Fruit fly (Drosophila melanogaster): Measurements from ENCODE around the gene CG1578.

The CG1578 gene

DNA sequence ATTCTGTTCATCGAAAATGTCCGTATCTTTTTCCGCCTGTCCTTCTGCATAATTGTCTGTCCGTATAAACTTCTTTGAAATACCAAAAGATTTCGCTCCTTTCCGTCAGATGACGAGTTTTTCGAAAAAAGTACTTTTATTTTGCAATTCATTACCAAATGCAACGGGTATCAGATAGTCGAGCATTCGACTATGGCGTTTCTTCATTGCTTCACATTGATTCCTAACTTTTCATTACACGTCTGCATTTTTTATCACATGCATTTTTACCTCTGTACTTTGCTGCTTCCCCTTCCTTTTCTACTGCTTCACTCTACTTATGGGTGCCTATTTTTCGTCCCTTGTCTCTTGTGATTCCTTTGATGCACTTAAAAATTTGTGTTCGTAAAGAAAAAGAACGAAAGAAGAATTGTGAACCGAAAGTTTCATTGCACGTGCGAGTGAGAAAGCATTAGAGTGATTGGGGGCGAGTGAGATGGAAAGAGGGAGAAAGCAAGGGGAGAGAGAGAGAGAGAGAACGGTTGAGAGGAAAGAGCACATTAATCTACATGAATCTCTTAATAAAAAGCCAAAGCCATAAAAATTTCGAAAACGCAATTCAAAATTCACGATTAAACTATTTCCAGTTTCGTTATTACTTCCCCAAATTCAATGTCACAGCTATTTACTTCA lies 12.1 kb upstream of the CG1578 start:
- TF ChIP-seq Dfd (GFP tag; optimal IDR thresholded peaks at IDR 0.05) (no peak), usp (GFP tag; optimal IDR thresholded peaks at IDR 0.05) (no peak), Hr78 (GFP tag; optimal IDR thresholded peaks at IDR 0.05) (no peak), dsf (GFP tag; optimal IDR thresholded peaks at IDR 0.05; ENCODE audit: borderline replicate concordance) (no peak), fru (GFP tag; optimal IDR thresholded peaks at IDR 0.05) (no peak), h (GFP tag; optimal IDR thresholded peaks at IDR 0.05) (no peak), sage (GFP tag; optimal IDR thresholded peaks at IDR 0.05) (no peak), Myc (optimal IDR thresholded peaks at IDR 0.05) (no peak), Vsx2 (GFP tag; optimal IDR thresholded peaks at IDR 0.05; ENCODE audit: partially characterized antibody) (no peak)

DNA sequence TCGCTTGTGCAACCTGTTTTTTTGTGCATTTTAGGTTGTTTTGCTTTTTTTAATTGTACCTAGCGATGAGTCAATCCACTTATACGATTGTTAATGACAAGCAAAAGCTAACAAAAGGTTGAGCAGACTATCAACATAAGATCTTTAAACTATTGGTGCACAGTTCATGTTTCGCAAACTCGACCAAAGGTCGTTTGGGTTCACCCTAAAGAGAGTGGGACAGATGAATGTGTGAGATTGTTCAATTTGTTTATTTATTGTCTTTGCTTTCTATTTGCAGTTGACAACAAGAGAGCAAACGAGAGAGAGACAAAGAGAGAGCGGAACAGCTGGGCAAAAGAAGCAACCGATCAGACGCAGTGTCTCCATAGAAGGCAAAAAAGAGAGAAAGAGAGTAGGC lies 6.7 kb upstream of the CG1578 start:
- peak; percentile 12 for TF ChIP-seq HLH106 (tag; optimal IDR thresholded peaks at IDR 0.05)
- no peak for TF ChIP-seq CG9705 (GFP tag; optimal IDR thresholded peaks at IDR 0.05)
- peak; percentile 7 for TF ChIP-seq rgr (GFP tag; optimal IDR thresholded peaks at IDR 0.05)
- TF ChIP-seq CG32264 (GFP tag; optimal IDR thresholded peaks at IDR 0.05), result no peak
- TF ChIP-seq Dif (GFP tag; optimal IDR thresholded peaks at IDR 0.05; ENCODE audit: partially characterized antibody), result peak; percentile 65
- peak; percentile 37 for TF ChIP-seq Sp1 (GFP tag; optimal IDR thresholded peaks at IDR 0.05)
- peak; percentile 6 for TF ChIP-seq h (GFP tag; optimal IDR thresholded peaks at IDR 0.05)
- peak; percentile 34 for TF ChIP-seq br (GFP tag; optimal IDR thresholded peaks at IDR 0.05)

DNA sequence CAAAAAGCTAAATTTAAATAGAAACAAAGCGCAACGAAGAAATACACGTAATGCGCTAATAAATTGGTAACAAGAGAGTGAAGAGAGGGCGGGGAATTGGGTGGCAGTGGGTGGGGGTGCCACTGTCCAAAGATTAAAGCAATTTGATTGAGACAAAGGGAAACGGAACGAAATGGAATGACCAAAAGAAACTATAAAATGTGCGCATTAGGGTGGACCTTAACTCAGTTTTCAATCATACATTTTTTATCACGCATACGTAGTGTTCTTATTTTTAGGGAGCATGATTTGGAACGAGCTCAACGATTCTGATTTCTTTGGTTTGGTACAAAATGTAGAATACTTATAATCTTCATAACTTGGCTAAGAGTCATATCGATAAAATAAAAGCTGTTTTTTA lies 5.6 kb upstream of the CG1578 start:
- no peak for TF ChIP-seq CrebA (GFP tag; optimal IDR thresholded peaks at IDR 0.05; ENCODE audit: borderline replicate concordance)
- peak; percentile 19 for TF ChIP-seq HLH106 (tag; optimal IDR thresholded peaks at IDR 0.05)
- no peak for TF ChIP-seq lola (GFP tag; optimal IDR thresholded peaks at IDR 0.05)
- peak; percentile 5 for TF ChIP-seq rgr (GFP tag; optimal IDR thresholded peaks at IDR 0.05)
- no peak for TF ChIP-seq sage (GFP tag; optimal IDR thresholded peaks at IDR 0.05)
- no peak for TF ChIP-seq pan (optimal IDR thresholded peaks at IDR 0.05)
- no peak for TF ChIP-seq Vsx2 (GFP tag; optimal IDR thresholded peaks at IDR 0.05; ENCODE audit: partially characterized antibody)
- no peak for TF ChIP-seq usp (GFP tag; optimal IDR thresholded peaks at IDR 0.05)
- TF ChIP-seq Dif (GFP tag; optimal IDR thresholded peaks at IDR 0.05; ENCODE audit: partially characterized antibody), result no peak
- no peak for TF ChIP-seq jim (GFP tag; optimal IDR thresholded peaks at IDR 0.05)
- no peak for TF ChIP-seq Sp1 (GFP tag; optimal IDR thresholded peaks at IDR 0.05)
- TF ChIP-seq foxo (GFP tag; optimal IDR thresholded peaks at IDR 0.05), result peak in 1 of 2 experiments; percentile 17
- TF ChIP-seq Hnf4 (GFP tag; optimal IDR thresholded peaks at IDR 0.05), result no peak

DNA sequence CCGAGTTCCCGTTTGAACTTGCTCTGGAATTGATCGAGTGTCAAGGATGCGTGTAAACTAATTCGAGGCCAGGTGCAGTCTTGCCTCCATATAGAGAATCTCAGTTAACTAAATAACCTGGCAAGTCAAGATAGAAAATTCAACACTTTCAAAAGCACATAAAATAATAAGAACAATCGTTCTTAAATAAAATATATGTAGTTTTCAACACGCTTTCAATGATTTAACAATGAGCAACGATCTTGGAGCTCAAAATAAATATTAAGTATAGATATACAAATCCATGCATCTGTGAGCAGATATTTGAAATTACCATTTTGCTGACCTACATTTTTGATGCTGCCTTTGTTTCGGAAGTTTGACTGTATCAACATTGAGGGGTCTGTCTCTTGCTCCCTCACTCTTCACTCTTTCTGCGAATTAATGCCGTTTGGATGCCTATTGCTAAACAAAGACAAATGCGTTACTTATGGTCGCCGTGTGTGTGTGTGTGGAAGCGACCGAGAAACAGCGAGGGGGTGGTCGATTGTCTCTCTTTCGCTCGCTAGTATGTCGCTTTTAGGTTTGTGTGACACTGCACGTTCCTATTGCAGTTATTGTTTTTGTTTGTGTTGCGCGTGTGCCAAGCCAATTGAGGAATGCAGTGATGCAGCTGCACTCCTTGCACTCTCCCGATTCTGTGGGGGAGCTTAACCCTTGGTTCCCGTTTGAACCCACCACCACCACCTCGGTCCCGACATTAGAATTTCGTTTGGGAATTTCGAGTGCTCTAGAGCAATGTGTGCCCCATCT lies 4.1 kb upstream of the CG1578 start:
- TF ChIP-seq rgr (GFP tag; optimal IDR thresholded peaks at IDR 0.05) (peak; percentile 65), OdsH (GFP tag; optimal IDR thresholded peaks at IDR 0.05) (peak; percentile 53), Hnf4 (GFP tag; optimal IDR thresholded peaks at IDR 0.05) (peak; percentile 37), sage (GFP tag; optimal IDR thresholded peaks at IDR 0.05) (no peak), ey (GFP tag; optimal IDR thresholded peaks at IDR 0.05) (peak; percentile 71), woc (GFP tag; optimal IDR thresholded peaks at IDR 0.05) (peak; percentile 68), psq (GFP tag; optimal IDR thresholded peaks at IDR 0.05) (peak; percentile 15), dsf (GFP tag; optimal IDR thresholded peaks at IDR 0.05; ENCODE audit: borderline replicate concordance) (no peak), brk (GFP tag; optimal IDR thresholded peaks at IDR 0.05) (no peak), fru (GFP tag; optimal IDR thresholded peaks at IDR 0.05) (peak; percentile 68), tai (GFP tag; optimal IDR thresholded peaks at IDR 0.05) (no peak), sv (GFP tag; optimal IDR thresholded peaks at IDR 0.05) (no peak), GATAd (GFP tag; optimal IDR thresholded peaks at IDR 0.05) (no peak), Jra (GFP tag; optimal IDR thresholded peaks at IDR 0.05) (no peak), usp (GFP tag; optimal IDR thresholded peaks at IDR 0.05) (no peak), lola (GFP tag; optimal IDR thresholded peaks at IDR 0.05) (no peak), CG9705 (GFP tag; optimal IDR thresholded peaks at IDR 0.05) (peak; percentile 16), br (GFP tag; optimal IDR thresholded peaks at IDR 0.05) (peak; percentile 44), dmrt93B (GFP tag; optimal IDR thresholded peaks at IDR 0.05) (peak; percentile 42), pan (optimal IDR thresholded peaks at IDR 0.05) (no peak), Vsx2 (GFP tag; optimal IDR thresholded peaks at IDR 0.05; ENCODE audit: partially characterized antibody) (no peak), Sp1 (GFP tag; optimal IDR thresholded peaks at IDR 0.05) (peak; percentile 25), h (GFP tag; optimal IDR thresholded peaks at IDR 0.05) (peak; percentile 68), HLH106 (tag; optimal IDR thresholded peaks at IDR 0.05) (peak; percentile 62), foxo (GFP tag; optimal IDR thresholded peaks at IDR 0.05) (peak in 1 of 2 experiments; percentile 71), Dif (GFP tag; optimal IDR thresholded peaks at IDR 0.05; ENCODE audit: partially characterized antibody) (no peak), dl (GFP tag; optimal IDR thresholded peaks at IDR 0.05; ENCODE audit: insufficient read depth in 1 of 2, partially characterized antibody in 2 of 2) (no peak), N (GFP tag; optimal IDR thresholded peaks at IDR 0.05) (no peak)

Measured in whole organism, wandering third instar larva.